ENCODE assay signal across 6 worm cellular contexts in the genomic region with DNA sequence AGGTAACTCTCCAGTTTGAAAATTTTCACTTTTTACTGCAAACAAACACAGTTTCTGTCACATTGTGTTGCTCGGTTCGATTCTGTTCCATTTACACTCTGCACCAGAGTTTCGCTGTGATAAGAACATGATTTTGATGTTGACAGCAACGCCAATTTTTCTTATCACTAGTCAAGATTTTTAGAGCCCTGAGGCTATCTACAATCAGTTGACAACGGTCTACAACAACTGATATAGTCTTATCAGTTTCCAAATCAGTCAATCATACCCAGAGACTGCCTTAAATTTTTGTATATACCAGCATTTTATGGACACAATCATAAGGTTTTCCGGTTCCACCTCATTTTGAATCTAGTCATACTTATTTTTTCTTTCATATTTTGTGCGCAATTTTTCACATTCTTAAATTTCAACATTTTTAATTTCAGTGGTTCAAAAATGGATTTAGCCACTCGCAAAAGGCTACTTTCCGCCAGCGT.
TF ChIP-seq lines count a peak whose summit lies in the region.

A gene (plus strand): TSS at position 429 of the 479 bp plus-strand sequence.

TF ChIP-seq in whole organism, L1 larva, 84 proteins besides CTCF, POLR2A, EP300 and RAD21 (continues in another document):
- peak; percentile 100 for TF ChIP-seq elt-2 (tag; optimal IDR thresholded peaks at IDR 0.05; lab: Kevin White, UChicago)
- TF ChIP-seq jun-1 (tag; optimal IDR thresholded peaks at IDR 0.05; lab: Kevin White, UChicago): peak; percentile 76
- no peak for TF ChIP-seq ces-1 (GFP tag; optimal IDR thresholded peaks at IDR 0.05; lab: Kevin White, UChicago)
- peak; percentile 15 for TF ChIP-seq nhr-20 (tag; optimal IDR thresholded peaks at IDR 0.05; lab: Kevin White, UChicago)
- no peak for TF ChIP-seq zag-1 (tag; optimal IDR thresholded peaks at IDR 0.05; lab: Kevin White, UChicago)
- no peak for TF ChIP-seq nhr-237 (tag; optimal IDR thresholded peaks at IDR 0.05; lab: Kevin White, UChicago)
- TF ChIP-seq ceh-90 (tag; optimal IDR thresholded peaks at IDR 0.05; lab: Kevin White, UChicago): no peak
- peak; percentile 40 for TF ChIP-seq lin-14 (GFP tag; optimal IDR thresholded peaks at IDR 0.05; lab: Kevin White, UChicago)
- TF ChIP-seq dsc-1 (tag; optimal IDR thresholded peaks at IDR 0.05; lab: Kevin White, UChicago): no peak
- peak in 1 of 2 experiments; percentile 68 for TF ChIP-seq lin-35 (GFP tag; optimal IDR thresholded peaks at IDR 0.05; lab: Kevin White, UChicago)
- TF ChIP-seq lsy-2 (tag; optimal IDR thresholded peaks at IDR 0.05; lab: Kevin White, UChicago): peak in 1 of 2 experiments; percentile 21
- TF ChIP-seq hlh-4 (tag; optimal IDR thresholded peaks at IDR 0.05; lab: Kevin White, UChicago): no peak
- TF ChIP-seq egl-13 (tag; optimal IDR thresholded peaks at IDR 0.05; lab: Kevin White, UChicago): no peak
- no peak for TF ChIP-seq unc-98 (GFP tag; IDR thresholded peaks at IDR 0.05; lab: Robert Waterston, UW)

TF ChIP-seq in whole organism, L2 larva, 48 proteins besides CTCF, POLR2A, EP300 and RAD21 (continues in another document):
- TF ChIP-seq fos-1 (tag; optimal IDR thresholded peaks at IDR 0.05; lab: Kevin White, UChicago): peak; percentile 98
- peak; percentile 65 for TF ChIP-seq F13H6.1 (tag; optimal IDR thresholded peaks at IDR 0.05; lab: Kevin White, UChicago)
- TF ChIP-seq nhr-77 (tag; optimal IDR thresholded peaks at IDR 0.05; lab: Kevin White, UChicago): no peak
- TF ChIP-seq sma-9 (GFP tag; optimal IDR thresholded peaks at IDR 0.05; lab: Kevin White, UChicago): peak; percentile 91
- TF ChIP-seq sma-9 (tag; optimal IDR thresholded peaks at IDR 0.05; lab: Kevin White, UChicago): no peak
- TF ChIP-seq sma-3 (GFP tag; optimal IDR thresholded peaks at IDR 0.05; lab: Kevin White, UChicago): peak; percentile 43
- no peak for TF ChIP-seq elt-3 (tag; optimal IDR thresholded peaks at IDR 0.05; lab: Kevin White, UChicago)
- peak; percentile 20 for TF ChIP-seq gmeb-1 (tag; optimal IDR thresholded peaks at IDR 0.05; lab: Kevin White, UChicago)
- no peak for TF ChIP-seq mab-5 (tag; optimal IDR thresholded peaks at IDR 0.05; lab: Kevin White, UChicago)
- no peak for TF ChIP-seq lin-39 (tag; optimal IDR thresholded peaks at IDR 0.05; lab: Kevin White, UChicago)
- TF ChIP-seq dmd-4 (tag; optimal IDR thresholded peaks at IDR 0.05; lab: Kevin White, UChicago): no peak
- no peak for TF ChIP-seq ztf-4 (tag; optimal IDR thresholded peaks at IDR 0.05; lab: Kevin White, UChicago)
- TF ChIP-seq crh-2 (tag; optimal IDR thresholded peaks at IDR 0.05; lab: Kevin White, UChicago): peak; percentile 66
- no peak for TF ChIP-seq nhr-25 (tag; optimal IDR thresholded peaks at IDR 0.05; lab: Kevin White, UChicago)
- no peak for TF ChIP-seq nhr-12 (tag; optimal IDR thresholded peaks at IDR 0.05; lab: Kevin White, UChicago)

TF ChIP-seq in whole organism, L3 larva, 47 proteins besides CTCF, POLR2A, EP300 and RAD21 (continues in another document):
- no peak for TF ChIP-seq ceh-82 (tag; optimal IDR thresholded peaks at IDR 0.05; lab: Kevin White, UChicago)
- no peak for TF ChIP-seq ceh-16 (tag; optimal IDR thresholded peaks at IDR 0.05; lab: Kevin White, UChicago)
- peak; percentile 67 for TF ChIP-seq egl-27 (tag; optimal IDR thresholded peaks at IDR 0.05; lab: Kevin White, UChicago)
- TF ChIP-seq ceh-9 (tag; optimal IDR thresholded peaks at IDR 0.05; lab: Kevin White, UChicago): no peak
- TF ChIP-seq jun-1 (tag; optimal IDR thresholded peaks at IDR 0.05; lab: Kevin White, UChicago): peak; percentile 90
- peak; percentile 79 for TF ChIP-seq pha-4 (tag; optimal IDR thresholded peaks at IDR 0.05; lab: Kevin White, UChicago)
- peak; percentile 41 for TF ChIP-seq skn-1 (tag; optimal IDR thresholded peaks at IDR 0.05; lab: Kevin White, UChicago)
- TF ChIP-seq elt-2 (tag; optimal IDR thresholded peaks at IDR 0.05; lab: Kevin White, UChicago): peak; percentile 100
- TF ChIP-seq unc-39 (tag; optimal IDR thresholded peaks at IDR 0.05; lab: Kevin White, UChicago): no peak
- no peak for TF ChIP-seq snpc-4 (tag; optimal IDR thresholded peaks at IDR 0.05; lab: Kevin White, UChicago)
- TF ChIP-seq fkh-2 (tag; optimal IDR thresholded peaks at IDR 0.05; lab: Kevin White, UChicago): no peak
- no peak for TF ChIP-seq ZK546.5 (tag; optimal IDR thresholded peaks at IDR 0.05; lab: Kevin White, UChicago)
- TF ChIP-seq elt-3 (tag; optimal IDR thresholded peaks at IDR 0.05; lab: Kevin White, UChicago): no peak
- no peak for TF ChIP-seq nfya-1 (tag; optimal IDR thresholded peaks at IDR 0.05; lab: Kevin White, UChicago; ENCODE audit: insufficient read depth)
- TF ChIP-seq nhr-43 (tag; optimal IDR thresholded peaks at IDR 0.05; lab: Kevin White, UChicago; ENCODE audit: poor library complexity, severe bottlenecking): no peak

TF ChIP-seq in whole organism, L4 larva, 104 proteins besides CTCF, POLR2A, EP300 and RAD21 (continues in another document):
- TF ChIP-seq pha-4 (GFP tag; IDR thresholded peaks at IDR 0.05; lab: Robert Waterston, UW) (peak; percentile 59; the same call in 1 of the 2 replicates), pha-4 (tag; optimal IDR thresholded peaks at IDR 0.05; lab: Kevin White, UChicago) (no peak), zfp-3 (GFP tag; conservative IDR thresholded peaks at IDR 0.05; lab: Robert Waterston, UW) (no peak), hlh-11 (tag; optimal IDR thresholded peaks at IDR 0.05; lab: Kevin White, UChicago) (peak; percentile 94), zip-11 (GFP tag; IDR thresholded peaks at IDR 0.05; lab: Robert Waterston, UW) (no peak), lin-38 (GFP tag; IDR thresholded peaks at IDR 0.05; lab: Robert Waterston, UW) (no peak), ctbp-1 (GFP tag; IDR thresholded peaks at IDR 0.05; lab: Robert Waterston, UW) (no peak), lin-15B (tag; optimal IDR thresholded peaks at IDR 0.05; lab: Kevin White, UChicago) (no peak), dve-1 (tag; optimal IDR thresholded peaks at IDR 0.05; lab: Kevin White, UChicago; ENCODE audit: insufficient read depth) (peak; percentile 93), Y5F2A.4 (GFP tag; optimal IDR thresholded peaks at IDR 0.05; lab: Kevin White, UChicago) (no peak), saeg-2 (GFP tag; IDR thresholded peaks at IDR 0.05; lab: Robert Waterston, UW) (no peak), jun-1 (tag; optimal IDR thresholded peaks at IDR 0.05; lab: Kevin White, UChicago) (no peak), unc-62 (GFP tag; optimal IDR thresholded peaks at IDR 0.05 in 1 of 2; lab: Kevin White, UChicago) (peak; percentile 13 to 25), unc-62 (tag; optimal IDR thresholded peaks at IDR 0.05; lab: Kevin White, UChicago) (no peak), vab-7 (GFP tag; IDR thresholded peaks at IDR 0.05; lab: Robert Waterston, UW) (no peak), ceh-28 (tag; optimal IDR thresholded peaks at IDR 0.05; lab: Kevin White, UChicago) (no peak)

TF ChIP-seq in whole organism, late embryonic, 69 proteins besides CTCF, POLR2A, EP300 and RAD21:
- TF ChIP-seq gmeb-2 (tag; optimal IDR thresholded peaks at IDR 0.05; lab: Kevin White, UChicago): no peak
- no peak for TF ChIP-seq pha-2 (tag; optimal IDR thresholded peaks at IDR 0.05; lab: Kevin White, UChicago)
- peak; percentile 75 for TF ChIP-seq pqm-1 (tag; optimal IDR thresholded peaks at IDR 0.05; lab: Kevin White, UChicago)
- TF ChIP-seq C38D4.7 (GFP tag; optimal IDR thresholded peaks at IDR 0.05; lab: Kevin White, UChicago): no peak
- TF ChIP-seq elt-2 (tag; optimal IDR thresholded peaks at IDR 0.05; lab: Kevin White, UChicago): peak; percentile 99
TF ChIP-seq in whole organism, late embryonic: peak in this region for 2.

TF ChIP-seq in whole organism, young adult, 124 proteins besides CTCF, POLR2A, EP300 and RAD21:
- no peak for TF ChIP-seq snpc-4 (GFP tag; optimal IDR thresholded peaks at IDR 0.05; lab: Kevin White, UChicago)
- TF ChIP-seq snpc-4 (tag; optimal IDR thresholded peaks at IDR 0.05; lab: Kevin White, UChicago): no peak
- TF ChIP-seq ztf-22 (GFP tag; optimal IDR thresholded peaks at IDR 0.05; lab: Kevin White, UChicago): peak; percentile 74
- TF ChIP-seq zfh-2 (GFP tag; conservative IDR thresholded peaks at IDR 0.05; lab: Robert Waterston, UW): no peak
- TF ChIP-seq nfya-2 (GFP tag; IDR thresholded peaks at IDR 0.05; lab: Robert Waterston, UW): no peak
- TF ChIP-seq Y67H2A.10 (GFP tag; conservative IDR thresholded peaks at IDR 0.05; lab: Robert Waterston, UW): no peak
- peak in 1 of 2 experiments; percentile 48 for TF ChIP-seq let-607 (tag; optimal IDR thresholded peaks at IDR 0.05; lab: Kevin White, UChicago)
- peak; percentile 85 for TF ChIP-seq unc-62 (GFP tag; optimal IDR thresholded peaks at IDR 0.05; lab: Kevin White, UChicago)
- TF ChIP-seq nhr-80 (tag; optimal IDR thresholded peaks at IDR 0.05; lab: Kevin White, UChicago): peak; percentile 89
- no peak for TF ChIP-seq hlh-12 (tag; optimal IDR thresholded peaks at IDR 0.05; lab: Kevin White, UChicago)
- TF ChIP-seq egl-44 (GFP tag; IDR thresholded peaks at IDR 0.05; lab: Robert Waterston, UW): peak; percentile 71
- TF ChIP-seq tlf-1 (GFP tag; optimal IDR thresholded peaks at IDR 0.05; lab: Kevin White, UChicago): peak; percentile 30
- peak; percentile 54 for TF ChIP-seq pha-4 (tag; optimal IDR thresholded peaks at IDR 0.05; lab: Kevin White, UChicago)
- TF ChIP-seq ztf-18 (tag; optimal IDR thresholded peaks at IDR 0.05; lab: Kevin White, UChicago): no peak
- TF ChIP-seq tbx-9 (tag; optimal IDR thresholded peaks at IDR 0.05; lab: Kevin White, UChicago; ENCODE audit: borderline replicate concordance): no peak
- peak; percentile 49 for TF ChIP-seq atf-7 (tag; optimal IDR thresholded peaks at IDR 0.05; lab: Kevin White, UChicago)
- peak; percentile 76 for TF ChIP-seq ets-4 (GFP tag; optimal IDR thresholded peaks at IDR 0.05; lab: Kevin White, UChicago)
- TF ChIP-seq somi-1 (GFP tag; optimal IDR thresholded peaks at IDR 0.05; lab: Kevin White, UChicago): no peak
TF ChIP-seq in whole organism, young adult: peak in this region for 9.
